Worm (Caenorhabditis elegans) whole organism, mixed stage, embryonic: ENCODE data around the gene C55A1.1.
A peak's percentile ranks its signal among the peaks of the same experiment; 100 is the strongest.
"Not testable (repeated sequence)": the region's sequence is repeated elsewhere in the genome, so short reads cannot be mapped to it uniquely, and the experiment has no call there.

ENCODE experiments used
- M03D4.4 ChIP-seq: sonication (generic microtip); optimal IDR thresholded peaks from 2 replicates; lab custom pipeline; 2017; ENCODE audit warnings: mild to moderate bottlenecking, missing genetic modification characterization, missing compliant biosample characterization
- bed-3 ChIP-seq: fragments of 200-800 bp; sonication (Bioruptor generic); optimal IDR thresholded peaks from 3 replicates; lab custom pipeline; 2018; ENCODE audit warnings: mild to moderate bottlenecking, missing genetic modification characterization, moderate library complexity, missing compliant biosample characterization
- blmp-1 ChIP-seq: fragments of 150-350 bp; optimal IDR thresholded peaks from 2 replicates; lab custom pipeline; 2014; ENCODE audit warnings: missing biosample characterization, missing genetic modification characterization
- ceh-39 ChIP-seq: fragments of 150-350 bp; optimal IDR thresholded peaks from 2 replicates; lab custom pipeline; 2014; ENCODE audit warnings: missing biosample characterization, missing genetic modification characterization
- ceh-43 ChIP-seq: fragments of 200-800 bp; sonication (Bioruptor generic); optimal IDR thresholded peaks from 2 replicates; lab custom pipeline; 2018; ENCODE audit warnings: mild to moderate bottlenecking, missing genetic modification characterization, moderate library complexity, missing compliant biosample characterization
- ces-1 ChIP-seq: fragments of 150-350 bp; optimal IDR thresholded peaks from 2 replicates; lab custom pipeline; 2014; ENCODE audit warnings: missing biosample characterization, missing genetic modification reagents, missing genetic modification characterization
- cnd-1 ChIP-seq: fragments of 200-800 bp; sonication (Bioruptor generic); optimal IDR thresholded peaks from 2 replicates; lab custom pipeline; 2018; ENCODE audit warnings: mild to moderate bottlenecking, missing genetic modification characterization, missing compliant biosample characterization
- drap-1 ChIP-seq: fragments of 200-800 bp; sonication (Bioruptor generic); optimal IDR thresholded peaks from 3 replicates; lab custom pipeline; 2018; ENCODE audit warnings: mild to moderate bottlenecking, missing genetic modification characterization, missing compliant biosample characterization
- elt-3 ChIP-seq: fragments of 150-350 bp; optimal IDR thresholded peaks from 2 replicates; lab custom pipeline; 2014; ENCODE audit warnings: missing biosample characterization, missing genetic modification characterization
- ham-2 ChIP-seq: fragments of 200-800 bp; sonication (Bioruptor generic); optimal IDR thresholded peaks from 2 replicates; lab custom pipeline; 2018; ENCODE audit warnings: mild to moderate bottlenecking, missing genetic modification characterization, missing compliant biosample characterization
- hlh-1 ChIP-seq: fragments of 150-350 bp; optimal IDR thresholded peaks from 2 replicates; lab custom pipeline; 2014; ENCODE audit warnings: missing biosample characterization, missing genetic modification reagents, missing genetic modification characterization
- lin-13 ChIP-seq: fragments of 150-350 bp; optimal IDR thresholded peaks from 2 replicates; lab custom pipeline; 2014; ENCODE audit warnings: missing biosample characterization, missing genetic modification characterization
- lin-32 ChIP-seq: fragments of 200-800 bp; sonication (Bioruptor generic); optimal IDR thresholded peaks from 2 replicates; lab custom pipeline; 2018; ENCODE audit warnings: mild to moderate bottlenecking, missing genetic modification characterization, missing compliant biosample characterization
- lsy-2 ChIP-seq: fragments of 150-350 bp; optimal IDR thresholded peaks from 2 replicates; lab custom pipeline; 2014; ENCODE audit warnings: missing biosample characterization, missing genetic modification characterization
- mab-5 ChIP-seq: fragments of 150-350 bp; optimal IDR thresholded peaks from 2 replicates; lab custom pipeline; 2014; ENCODE audit warnings: missing biosample characterization, missing genetic modification characterization
- mep-1 ChIP-seq: fragments of 150-350 bp; optimal IDR thresholded peaks from 2 replicates; lab custom pipeline; 2017; ENCODE audit warnings: missing biosample characterization, missing genetic modification reagents, missing genetic modification characterization, inconsistent platforms
- nhr-12 ChIP-seq: fragments of 150-350 bp; optimal IDR thresholded peaks from 2 replicates; lab custom pipeline; 2014; ENCODE audit warnings: missing biosample characterization, missing genetic modification characterization
- nhr-2 ChIP-seq: fragments of 150-350 bp; optimal IDR thresholded peaks from 2 replicates; lab custom pipeline; 2014; ENCODE audit warnings: missing biosample characterization, missing genetic modification characterization
- nhr-28 ChIP-seq: fragments of 150-350 bp; optimal IDR thresholded peaks from 2 replicates; lab custom pipeline; 2014; ENCODE audit warnings: missing biosample characterization, missing genetic modification characterization
- nhr-76 ChIP-seq: sonication (generic microtip); optimal IDR thresholded peaks from 2 replicates; lab custom pipeline; 2017; ENCODE audit warnings: missing biosample characterization, missing genetic modification characterization
- pha-4 ChIP-seq: fragments of 150-350 bp; optimal IDR thresholded peaks from 2 replicates; lab custom pipeline; 2018; ENCODE audit warnings: missing biosample characterization, missing genetic modification reagents, missing genetic modification characterization
- sem-2 ChIP-seq: fragments of 200-800 bp; sonication (Bioruptor generic); optimal IDR thresholded peaks from 2 replicates; lab custom pipeline; 2018; ENCODE audit warnings: mild to moderate bottlenecking, missing genetic modification characterization, missing compliant biosample characterization
- snpc-4 ChIP-seq: fragments of 150-350 bp; optimal IDR thresholded peaks from 2 replicates; lab custom pipeline; 2014; ENCODE audit warnings: missing biosample characterization, missing genetic modification characterization
- sptf-1 ChIP-seq: sonication (generic microtip); optimal IDR thresholded peaks from 2 replicates; lab custom pipeline; 2017; ENCODE audit warnings: mild to moderate bottlenecking, missing genetic modification characterization, moderate library complexity, missing compliant biosample characterization
- tbx-8 ChIP-seq: fragments of 200-800 bp; sonication (Bioruptor generic); optimal IDR thresholded peaks from 2 replicates; lab custom pipeline; 2018; ENCODE audit warnings: mild to moderate bottlenecking, missing genetic modification characterization, moderate library complexity, missing compliant biosample characterization
- unc-120 ChIP-seq: sonication (generic microtip); optimal IDR thresholded peaks from 2 replicates; lab custom pipeline; 2017; ENCODE audit warnings: missing genetic modification characterization, missing compliant biosample characterization; ENCODE audit not compliant: poor library complexity, severe bottlenecking
- unc-62 ChIP-seq: fragments of 150-350 bp; optimal IDR thresholded peaks from 2 replicates; lab custom pipeline; 2014; ENCODE audit warnings: missing biosample characterization, missing genetic modification reagents, missing genetic modification characterization
- zip-8 ChIP-seq: fragments of 150-350 bp; optimal IDR thresholded peaks from 2 replicates; lab custom pipeline; 2014; ENCODE audit warnings: missing biosample characterization, missing genetic modification characterization

Gene C55A1.1

ce11 chrV:15612886-15613285 lies 8.7 kb upstream of the C55A1.1 start, which contains the start of gene str-263:
str-263 (plus strand) TSS chrV:15613186.
- TF ChIP-seq sem-2 (GFP tag; lab: Kevin White, UChicago), result no peak
- TF ChIP-seq hlh-1 (tag; lab: Kevin White, UChicago), result no peak
- TF ChIP-seq drap-1 (GFP tag; lab: Kevin White, UChicago), result no peak
- TF ChIP-seq, all 35 proteins: peak for 0

ce11 chrV:15614534-15614933 lies 7.1 kb upstream of the C55A1.1 start:
- TF ChIP-seq ces-1 (GFP tag; lab: Kevin White, UChicago), result no peak
- no peak for TF ChIP-seq mab-5 (tag; lab: Kevin White, UChicago)
- TF ChIP-seq drap-1 (GFP tag; lab: Kevin White, UChicago), result no peak
- no peak for TF ChIP-seq lin-13 (tag; lab: Kevin White, UChicago)
- TF ChIP-seq ceh-39 (tag; lab: Kevin White, UChicago), result no peak
- no peak for TF ChIP-seq ceh-43 (GFP tag; lab: Kevin White, UChicago)
- TF ChIP-seq tbx-8 (GFP tag; lab: Kevin White, UChicago), result no peak
- no peak for TF ChIP-seq snpc-4 (tag; lab: Kevin White, UChicago)
- no peak for TF ChIP-seq zip-8 (tag; lab: Kevin White, UChicago)
- no peak for TF ChIP-seq unc-120 (tag; lab: Kevin White, UChicago)
- no peak for TF ChIP-seq elt-3 (tag; lab: Kevin White, UChicago)
- TF ChIP-seq nhr-76, result no peak
- no peak for TF ChIP-seq cnd-1
- no peak for TF ChIP-seq bed-3 (GFP tag; lab: Kevin White, UChicago)
- TF ChIP-seq nhr-2, result no peak
- TF ChIP-seq lin-32 (GFP tag; lab: Kevin White, UChicago), result no peak

ce11 chrV:15625561-15625960 lies 3.9 kb downstream of the C55A1.1 start, which contains the start of gene C55A1.11:
C55A1.11 (plus strand) TSS chrV:15625861.
- TF ChIP-seq mep-1 (tag; lab: Kevin White, UChicago), result no peak
- TF ChIP-seq ces-1 (GFP tag; lab: Kevin White, UChicago), result no peak
- TF ChIP-seq unc-62 (GFP tag; lab: Kevin White, UChicago), result no peak
- TF ChIP-seq elt-3 (tag; lab: Kevin White, UChicago), result no peak
- TF ChIP-seq tbx-8 (GFP tag; lab: Kevin White, UChicago), result no peak
- TF ChIP-seq hlh-1 (tag; lab: Kevin White, UChicago), result no peak

- TF ChIP-seq pha-4 (tag; lab: Kevin White, UChicago), result no peak
- no peak for TF ChIP-seq cnd-1
- no peak for TF ChIP-seq ceh-39 (tag; lab: Kevin White, UChicago)
- no peak for TF ChIP-seq zip-8 (tag; lab: Kevin White, UChicago)
- TF ChIP-seq sptf-1, result no peak
- no peak for TF ChIP-seq snpc-4 (tag; lab: Kevin White, UChicago)
- TF ChIP-seq nhr-28, result no peak
- no peak for TF ChIP-seq nhr-12 (tag; lab: Kevin White, UChicago)
- no peak for TF ChIP-seq lsy-2 (tag; lab: Kevin White, UChicago)
- TF ChIP-seq, all 35 proteins: peak for 0
Observed at ce11 chrV:15629543-15629942, 7.9 kb downstream of the C55A1.1 start, which contains the start of gene str-248. str-248 (minus strand) TSS chrV:15629643.

- no peak for TF ChIP-seq sem-2 (GFP tag; lab: Kevin White, UChicago)
- TF ChIP-seq ces-1 (GFP tag; lab: Kevin White, UChicago), result peak; percentile 13
- TF ChIP-seq, all 35 proteins: peak for 1
Observed at ce11 chrV:15638853-15639252, 17.2 kb downstream of the C55A1.1 start, which contains the start of gene srz-44. srz-44 (minus strand) TSS chrV:15638953.

ce11 chrV:15643192-15643591 lies 21.6 kb downstream of the C55A1.1 start, which contains the start of gene C55A1.4:
C55A1.4 (minus strand) TSS chrV:15643292.
- not testable (repeated sequence) for TF ChIP-seq M03D4.4 (tag; lab: Kevin White, UChicago); sptf-1; nhr-28

ce11 chrV:15644575-15644974 lies 23.0 kb downstream of the C55A1.1 start, which contains the start of gene str-23:
str-23 (plus strand) TSS chrV:15644875.
- TF ChIP-seq ceh-43 (GFP tag; lab: Kevin White, UChicago), result no peak
- TF ChIP-seq mep-1 (tag; lab: Kevin White, UChicago), result no peak
- no peak for TF ChIP-seq blmp-1
- no peak for TF ChIP-seq ham-2 (GFP tag; lab: Kevin White, UChicago)
- no peak for TF ChIP-seq nhr-12 (tag; lab: Kevin White, UChicago)
- TF ChIP-seq lin-32 (GFP tag; lab: Kevin White, UChicago), result no peak
- TF ChIP-seq lin-13 (tag; lab: Kevin White, UChicago), result no peak
- TF ChIP-seq mab-5 (tag; lab: Kevin White, UChicago), result no peak
- TF ChIP-seq nhr-28, result no peak
